Worm (Caenorhabditis elegans) whole organism, L1 larva: ENCODE results near the gene Y47D7A.13.

Experiments
- C34B4.2 ChIP-seq: sonication (generic microtip); optimal IDR thresholded peaks from 2 replicates; lab custom pipeline; 2017; ENCODE audit warnings: mild to moderate bottlenecking, missing genetic modification characterization, missing compliant biosample characterization
- Y116A8C.19 ChIP-seq: sonication (generic microtip); optimal IDR thresholded peaks from 2 replicates; lab custom pipeline; 2016; ENCODE audit warnings: missing compliant biosample characterization, missing genetic modification characterization, borderline replicate concordance
- alr-1 ChIP-seq: fragments of 200-800 bp; sonication (Bioruptor generic); optimal IDR thresholded peaks from 2 replicates; lab custom pipeline; 2018; ENCODE audit warnings: borderline replicate concordance, mild to moderate bottlenecking, missing genetic modification characterization, missing compliant biosample characterization
- ama-1 ChIP-seq: fragments of 150-350 bp; optimal IDR thresholded peaks from 2 replicates; lab custom pipeline; 2014
- ceh-63 ChIP-seq: fragments of 200-800 bp; sonication (Bioruptor generic); optimal IDR thresholded peaks from 2 replicates; lab custom pipeline; 2018; ENCODE audit warnings: mild to moderate bottlenecking, missing genetic modification characterization, missing compliant biosample characterization
- ceh-82 ChIP-seq, 3 experiments: fragments of 150-350 bp in 1 of 3; sonication (generic microtip) in 2 of 3; optimal IDR thresholded peaks; 2 replicates each; lab custom pipeline; 2014 to 2017; ENCODE audit warnings: missing biosample characterization in 3 of 3, missing genetic modification characterization in 3 of 3
- egl-27 ChIP-seq, 2 experiments: fragments of 150-350 bp in 1 of 2; sonication (generic microtip); optimal IDR thresholded peaks; 3 replicates each; lab custom pipeline; 2017 to 2018; ENCODE audit warnings: missing biosample characterization in 2 of 2, missing genetic modification characterization in 2 of 2, missing genetic modification reagents in 2 of 2
- fkh-4 ChIP-seq: sonication (generic microtip); optimal IDR thresholded peaks from 2 replicates; lab custom pipeline; 2016; ENCODE audit warnings: missing compliant biosample characterization, missing genetic modification characterization, borderline replicate concordance
- hlh-17 ChIP-seq: fragments of 200-800 bp; sonication (Bioruptor generic); optimal IDR thresholded peaks from 2 replicates; lab custom pipeline; 2018; ENCODE audit warnings: missing genetic modification characterization, mild to moderate bottlenecking, missing compliant biosample characterization, moderate library complexity, borderline replicate concordance
- hlh-4 ChIP-seq: sonication (generic microtip); optimal IDR thresholded peaks from 2 replicates; lab custom pipeline; 2016; ENCODE audit warnings: mild to moderate bottlenecking, missing genetic modification characterization, missing compliant biosample characterization
- hpl-2 ChIP-seq: fragments of 150-350 bp; optimal IDR thresholded peaks from 2 replicates; lab custom pipeline; 2014; ENCODE audit warnings: missing biosample characterization, missing genetic modification reagents, missing genetic modification characterization
- isw-1 ChIP-seq: fragments of 200-800 bp; sonication (Bioruptor generic); IDR thresholded peaks from 2 replicates; pipeline ENCODE4 v1.3.6; 2022; ENCODE audit warnings: missing genetic modification characterization, missing compliant biosample characterization
- lin-13 ChIP-seq: fragments of 150-350 bp; optimal IDR thresholded peaks from 2 replicates; lab custom pipeline; 2014; ENCODE audit warnings: missing biosample characterization, missing genetic modification reagents, missing genetic modification characterization
- lin-15B ChIP-seq: fragments of 150-350 bp; sonication (generic microtip); optimal IDR thresholded peaks from 3 replicates; lab custom pipeline; 2014; ENCODE audit warnings: missing biosample characterization, missing genetic modification characterization
- mab-9 ChIP-seq: fragments of 200-800 bp; sonication (Bioruptor generic); IDR thresholded peaks from 2 replicates; pipeline ENCODE4 v1.3.6; 2022; ENCODE audit warnings: missing genetic modification reagents, missing genetic modification characterization, missing compliant biosample characterization
- mdl-1 ChIP-seq, 2 experiments: fragments of 150-350 bp; optimal IDR thresholded peaks; 2 replicates each; lab custom pipeline; 2014 to 2017; ENCODE audit warnings: missing biosample characterization in 2 of 2, missing genetic modification characterization in 2 of 2, inconsistent platforms in 1 of 2
- nhr-11 ChIP-seq: fragments of 150-350 bp; optimal IDR thresholded peaks from 2 replicates; lab custom pipeline; 2014; ENCODE audit warnings: missing biosample characterization, missing genetic modification characterization
- nhr-12 ChIP-seq: sonication (generic microtip); optimal IDR thresholded peaks from 2 replicates; lab custom pipeline; 2017; ENCODE audit warnings: missing biosample characterization, missing genetic modification characterization
- nhr-19 ChIP-seq: fragments of 200-800 bp; sonication (Bioruptor generic); conservative IDR thresholded peaks from 2 replicates; pipeline ENCODE4 v1.3.6; 2022; ENCODE audit warnings: missing genetic modification characterization, missing compliant biosample characterization
- nhr-20 ChIP-seq: sonication (generic microtip); optimal IDR thresholded peaks from 2 replicates; lab custom pipeline; 2016; ENCODE audit warnings: mild to moderate bottlenecking, missing genetic modification characterization, missing compliant biosample characterization
- nhr-237 ChIP-seq: fragments of 150-350 bp; optimal IDR thresholded peaks from 2 replicates; lab custom pipeline; 2014; ENCODE audit warnings: missing biosample characterization, missing genetic modification characterization
- nhr-28 ChIP-seq: fragments of 150-350 bp; optimal IDR thresholded peaks from 2 replicates; lab custom pipeline; 2014; ENCODE audit warnings: missing biosample characterization, missing genetic modification characterization
- nhr-76 ChIP-seq: sonication (generic microtip); optimal IDR thresholded peaks from 2 replicates; lab custom pipeline; 2017; ENCODE audit warnings: missing biosample characterization, missing genetic modification characterization
- nhr-85 ChIP-seq: sonication (generic microtip); peaks from one replicate; lab custom pipeline; 2016; ENCODE audit warnings: missing genetic modification characterization, inconsistent platforms, missing compliant biosample characterization
- nhr-90 ChIP-seq: sonication (generic microtip); optimal IDR thresholded peaks from 2 replicates; lab custom pipeline; 2016; ENCODE audit warnings: mild to moderate bottlenecking, missing genetic modification characterization, missing compliant biosample characterization; ENCODE audit not compliant: poor library complexity
- pqm-1 ChIP-seq: sonication (generic microtip); optimal IDR thresholded peaks from 3 replicates; lab custom pipeline; 2017; ENCODE audit warnings: missing biosample characterization, missing genetic modification characterization
- skn-1 ChIP-seq: fragments of 150-350 bp; optimal IDR thresholded peaks from 2 replicates; lab custom pipeline; 2014; ENCODE audit warnings: missing biosample characterization, missing genetic modification characterization
- sup-37 ChIP-seq: fragments of 200-800 bp; sonication (Bioruptor generic); optimal IDR thresholded peaks from 2 replicates; lab custom pipeline; 2018; ENCODE audit warnings: mild to moderate bottlenecking, missing genetic modification characterization, missing compliant biosample characterization
- swsn-7 ChIP-seq: sonication (generic microtip); optimal IDR thresholded peaks from 2 replicates; lab custom pipeline; 2016; ENCODE audit warnings: missing genetic modification characterization, missing compliant biosample characterization
- tbx-2 ChIP-seq: sonication (generic microtip); optimal IDR thresholded peaks from 2 replicates; lab custom pipeline; 2016; ENCODE audit warnings: missing genetic modification characterization, missing compliant biosample characterization
- unc-130 ChIP-seq: fragments of 150-350 bp; optimal IDR thresholded peaks from 2 replicates; lab custom pipeline; 2017; ENCODE audit warnings: missing biosample characterization, missing genetic modification characterization, inconsistent platforms
- unc-62 ChIP-seq: fragments of 150-350 bp; optimal IDR thresholded peaks from 2 replicates; lab custom pipeline; 2014; ENCODE audit warnings: missing biosample characterization, missing genetic modification reagents, missing genetic modification characterization
- unc-98 ChIP-seq: fragments of 200-800 bp; sonication (Bioruptor generic); IDR thresholded peaks from 2 replicates; pipeline ENCODE4 v1.3.6; 2022; ENCODE audit warnings: missing genetic modification characterization, missing compliant biosample characterization
- vab-15 ChIP-seq: sonication (generic microtip); optimal IDR thresholded peaks from 2 replicates; lab custom pipeline; 2017; ENCODE audit warnings: missing genotype, mild to moderate bottlenecking, missing genetic modification characterization, missing compliant biosample characterization
- ztf-4 ChIP-seq: fragments of 150-350 bp; optimal IDR thresholded peaks from 2 replicates; lab custom pipeline; 2014; ENCODE audit warnings: missing biosample characterization, missing genetic modification characterization

The Y47D7A.13 gene

DNA sequence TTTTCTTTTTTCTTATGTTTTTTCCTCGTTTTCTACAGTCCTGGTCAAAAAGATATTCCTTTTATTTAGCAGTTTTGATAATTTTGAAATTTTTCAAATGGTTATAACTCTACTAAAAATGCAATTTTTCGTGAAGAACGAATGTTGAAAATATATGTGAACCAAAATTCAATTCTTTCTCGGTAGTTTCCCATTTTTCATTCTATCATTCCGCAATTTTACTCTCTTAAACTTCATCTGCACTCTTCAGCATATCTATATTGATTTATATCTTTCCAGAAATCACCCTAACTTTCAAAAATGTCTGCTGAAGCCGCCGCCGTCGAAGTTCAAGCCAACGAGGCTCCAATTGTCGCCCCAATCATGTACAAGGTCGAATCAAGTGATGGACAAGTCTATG is 13.6 kb downstream of the Y47D7A.13 start, which contains the start of gene skr-7:
Gene skr-7 (plus strand): TSS at position 301 of the 400 bp plus-strand sequence.
- TF ChIP-seq vab-15 (tag; lab: Kevin White, UChicago) (no peak), unc-62 (GFP tag; lab: Kevin White, UChicago) (no peak), skn-1 (tag; lab: Kevin White, UChicago) (no peak), lin-13 (GFP tag; lab: Kevin White, UChicago) (no peak), isw-1 (GFP tag; lab: Robert Waterston, UW) (no peak)

DNA sequence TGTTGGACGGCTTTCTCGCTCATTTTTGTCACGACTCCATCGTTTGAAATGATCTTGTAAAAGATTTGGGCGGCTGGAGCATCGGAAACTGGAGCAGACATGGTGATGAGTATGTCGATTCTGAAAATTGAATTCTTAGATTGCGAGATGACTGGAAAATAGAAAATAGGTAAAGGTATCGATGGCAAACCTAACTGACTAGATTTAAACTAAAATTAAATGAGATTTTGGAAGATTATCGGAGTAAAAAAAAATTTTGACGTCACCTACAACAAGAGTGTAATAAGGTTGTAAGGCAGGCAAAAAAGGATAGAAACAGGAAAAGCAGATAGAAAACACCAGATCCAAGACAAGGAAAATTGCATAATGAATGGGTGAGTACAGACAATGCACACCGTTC is 14.3 kb downstream of the Y47D7A.13 start, which contains the start of gene skr-14:
Gene skr-14 (minus strand): TSS at position 101 of the 400 bp plus-strand sequence.
- TF ChIP-seq lin-15B (no peak), mab-9 (no peak), fkh-4 (no peak), sup-37 (GFP tag; lab: Kevin White, UChicago) (no peak), skn-1 (tag; lab: Kevin White, UChicago) (no peak), swsn-7 (no peak), hpl-2 (no peak), ceh-63 (no peak), ztf-4 (tag; lab: Kevin White, UChicago) (no peak), nhr-85 (tag; lab: Kevin White, UChicago) (no peak), ama-1 (lab: Kevin White, UChicago) (no peak), ceh-82 (tag; optimal IDR thresholded peaks at IDR 0.05; lab: Kevin White, UChicago) (no peak), nhr-19 (GFP tag; lab: Robert Waterston, UW) (no peak), egl-27 (tag; optimal IDR thresholded peaks at IDR 0.05; lab: Kevin White, UChicago) (no peak), hlh-4 (tag; lab: Kevin White, UChicago) (no peak), pqm-1 (tag; lab: Kevin White, UChicago) (no peak), nhr-237 (tag; lab: Kevin White, UChicago) (no peak), nhr-20 (tag; lab: Kevin White, UChicago) (no peak)

DNA sequence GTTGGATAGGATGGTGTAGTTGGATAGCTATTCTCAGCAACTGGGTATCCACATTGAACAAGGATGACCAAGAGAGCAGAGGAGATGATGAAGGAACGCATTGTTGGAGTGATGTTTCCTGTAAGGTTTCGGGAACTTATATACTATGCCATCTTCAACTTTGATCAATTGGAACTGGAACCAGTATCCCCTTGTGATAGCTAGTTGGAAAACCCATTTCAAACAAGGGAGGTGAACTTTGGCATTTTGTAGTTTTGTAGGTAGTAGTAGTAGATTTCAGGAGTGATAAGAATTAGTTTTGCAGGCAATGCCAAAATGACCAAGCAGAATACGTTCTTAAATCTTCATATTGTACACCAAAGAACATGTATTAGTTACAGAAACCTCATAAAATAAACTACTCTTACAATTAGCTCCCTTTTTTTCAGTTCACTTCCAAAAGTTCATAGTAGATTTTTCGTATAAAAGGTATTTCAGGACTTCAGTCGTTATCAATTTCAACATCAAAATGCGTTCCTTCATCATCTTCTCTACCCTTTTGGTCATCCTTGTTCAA is 15.9 kb downstream of the Y47D7A.13 start, which contains the start of the genes Y47D7A.7 and Y47D7A.2:
Gene Y47D7A.7 (minus strand): TSS at position 101 of the 556 bp plus-strand sequence.
Gene Y47D7A.2 (plus strand): TSS at position 506 of the 556 bp plus-strand sequence.
- TF ChIP-seq mab-9 (no peak), hlh-17 (GFP tag; lab: Kevin White, UChicago) (no peak)

DNA sequence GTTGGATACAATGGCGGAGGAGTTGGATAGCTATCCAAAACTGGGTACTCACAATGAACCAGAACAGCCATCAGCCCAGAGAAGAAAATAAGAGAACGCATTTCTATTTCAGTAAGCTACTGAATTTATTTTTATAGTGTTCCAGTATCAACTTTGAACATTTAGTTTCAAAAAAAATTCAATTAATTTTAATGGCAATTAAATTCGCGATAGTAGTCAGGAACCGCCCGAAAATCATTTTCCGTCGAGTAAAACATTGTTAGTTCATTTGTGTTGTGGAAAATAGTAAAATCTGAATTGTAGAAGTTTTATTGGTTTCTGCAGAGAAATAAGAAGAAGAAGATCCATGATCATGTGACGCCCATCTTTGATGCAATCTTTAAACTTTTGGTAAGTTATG is 17.6 kb downstream of the Y47D7A.13 start, which contains the start of gene Y47D7A.6:
Gene Y47D7A.6 (minus strand): TSS at position 101 of the 400 bp plus-strand sequence.
- TF ChIP-seq fkh-4 (no peak), nhr-90 (tag; lab: Kevin White, UChicago) (no peak), swsn-7 (no peak), nhr-237 (tag; lab: Kevin White, UChicago) (no peak), mdl-1 (tag; optimal IDR thresholded peaks at IDR 0.05; lab: Kevin White, UChicago) (no peak), C34B4.2 (tag; lab: Kevin White, UChicago) (no peak), tbx-2 (no peak), nhr-11 (tag; lab: Kevin White, UChicago) (no peak), ama-1 (lab: Kevin White, UChicago) (no peak), unc-62 (GFP tag; lab: Kevin White, UChicago) (no peak), isw-1 (GFP tag; lab: Robert Waterston, UW) (no peak), unc-98 (no peak), unc-130 (tag; lab: Kevin White, UChicago) (no peak), hlh-17 (GFP tag; lab: Kevin White, UChicago) (no peak), nhr-28 (tag; lab: Kevin White, UChicago) (no peak), Y116A8C.19 (tag; lab: Kevin White, UChicago) (no peak), nhr-20 (tag; lab: Kevin White, UChicago) (no peak), nhr-76 (tag; lab: Kevin White, UChicago) (no peak), alr-1 (tag; lab: Kevin White, UChicago) (no peak), nhr-12 (tag; lab: Kevin White, UChicago) (no peak)
